Fruit fly (Drosophila melanogaster) whole organism: ENCODE measurements around the gene CG13024.

Experiments used
- CG8478 ChIP-seq: fragments of >200 bp; optimal IDR thresholded peaks from 2 replicates; lab custom pipeline; 2018; ENCODE audit warnings: inconsistent platforms
- Dll ChIP-seq: fragments of >200 bp; optimal IDR thresholded peaks from 2 replicates; lab custom pipeline; 2017
- EcR ChIP-seq, 2 experiments: fragments of >200 bp; optimal IDR thresholded peaks; 2 replicates each; lab custom pipeline; 2017; ENCODE audit warnings: missing biosample characterization in 2 of 2, missing genetic modification characterization in 2 of 2, missing genetic modification reagents in 2 of 2
- pan ChIP-seq: fragments of >200 bp; optimal IDR thresholded peaks from 2 replicates; lab custom pipeline; 2017
- psq ChIP-seq: fragments of >200 bp; optimal IDR thresholded peaks from 2 replicates; lab custom pipeline; 2017
- usp ChIP-seq: fragments of >200 bp; optimal IDR thresholded peaks from 2 replicates; lab custom pipeline; 2017; ENCODE audit warnings: missing biosample characterization, missing genetic modification characterization, mixed read lengths

The CG13024 gene

DNA sequence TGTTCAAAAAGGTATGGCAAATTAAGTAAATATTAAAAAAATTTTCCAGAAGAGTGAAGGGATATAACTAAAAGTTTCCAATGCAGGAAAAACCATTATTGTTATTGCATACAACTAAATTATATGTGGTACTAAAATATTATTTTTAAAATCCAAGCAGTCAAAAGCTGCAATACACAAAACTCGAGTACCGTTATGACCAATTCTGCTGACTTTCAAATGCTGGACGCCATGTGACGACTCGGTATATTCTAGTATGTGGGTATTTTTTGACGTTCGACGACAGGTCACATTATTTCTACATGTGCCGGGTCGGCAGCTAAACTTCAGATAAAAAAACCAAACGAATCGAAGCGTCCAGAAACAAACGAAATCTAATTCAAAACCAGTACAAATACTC lies 20.7 kb downstream of the CG13024 start:
- TF ChIP-seq usp (GFP tag; lab: Kevin White, UChicago): no peak
- no peak for TF ChIP-seq CG8478 (lab: Kevin White, UChicago)
- TF ChIP-seq EcR (GFP tag; optimal IDR thresholded peaks at IDR 0.05; lab: Kevin White, UChicago): no peak
- TF ChIP-seq Dll (lab: Kevin White, UChicago): no peak
- TF ChIP-seq psq (lab: Kevin White, UChicago): no peak
- TF ChIP-seq pan (lab: Kevin White, UChicago): no peak

DNA sequence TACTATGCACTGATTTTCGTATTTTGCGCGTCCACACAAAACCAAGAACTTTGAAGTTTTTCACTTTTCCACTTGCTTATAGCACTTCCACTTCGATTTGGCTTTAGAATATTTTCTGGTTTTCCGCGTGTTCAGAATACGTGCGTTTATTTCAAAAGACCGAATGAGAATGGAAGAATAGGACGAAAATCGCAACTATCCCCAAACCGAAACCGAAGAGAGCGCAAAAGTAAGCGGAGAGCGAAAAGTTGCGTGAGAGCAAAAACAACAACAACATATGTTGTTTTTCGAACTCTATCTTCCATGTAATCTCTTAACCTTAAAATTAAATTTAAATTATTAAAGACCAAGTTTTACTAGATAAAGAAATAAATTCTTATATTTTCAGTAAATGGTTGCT lies 21.3 kb downstream of the CG13024 start, which contains the start of gene CG9674:
Gene CG9674 (minus strand): TSS at position 174 of the 400 bp plus-strand sequence.
- no peak for TF ChIP-seq pan (lab: Kevin White, UChicago)
- no peak for TF ChIP-seq psq (lab: Kevin White, UChicago)
- TF ChIP-seq usp (GFP tag; lab: Kevin White, UChicago): no peak
- TF ChIP-seq Dll (lab: Kevin White, UChicago): no peak
- no peak for TF ChIP-seq EcR (GFP tag; optimal IDR thresholded peaks at IDR 0.05; lab: Kevin White, UChicago)
- TF ChIP-seq CG8478 (lab: Kevin White, UChicago): no peak

DNA sequence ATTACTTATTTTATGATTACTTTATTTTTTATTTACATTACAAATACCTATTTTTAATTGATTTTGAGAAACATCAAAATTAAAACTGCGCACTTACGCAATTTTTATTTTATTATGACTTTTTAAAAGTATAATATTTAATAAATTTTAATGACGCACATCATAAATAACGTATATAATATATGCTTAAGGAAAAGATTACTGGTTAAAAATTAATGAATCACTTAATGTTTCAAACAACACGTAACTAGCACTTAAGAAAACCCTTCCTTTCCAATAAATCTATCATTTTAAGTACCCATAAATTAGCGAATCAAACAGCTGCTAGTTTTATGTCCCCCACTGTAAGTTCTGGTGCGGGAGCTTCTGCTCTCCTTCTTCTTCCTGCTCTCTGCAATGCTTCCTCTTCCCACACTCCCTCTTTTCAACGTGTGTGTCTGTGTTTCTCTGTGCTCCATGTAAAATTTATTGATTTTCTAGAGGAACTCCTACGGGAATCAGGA lies 22.0 kb downstream of the CG13024 start:
- TF ChIP-seq psq (lab: Kevin White, UChicago) (no peak), EcR (GFP tag; optimal IDR thresholded peaks at IDR 0.05; lab: Kevin White, UChicago) (no peak), CG8478 (lab: Kevin White, UChicago) (no peak), usp (GFP tag; lab: Kevin White, UChicago) (no peak), Dll (lab: Kevin White, UChicago) (no peak), pan (lab: Kevin White, UChicago) (no peak)

- peak in 1 of 2 experiments; percentile 6 for TF ChIP-seq EcR (GFP tag; optimal IDR thresholded peaks at IDR 0.05; lab: Kevin White, UChicago)
- no peak for TF ChIP-seq pan (lab: Kevin White, UChicago)
These were observed 22.8 kb downstream of the CG13024 start for dm6 chr3L:16805806-16806719.

dm6 chr3L:16804627-16805026 lies 24.2 kb downstream of the CG13024 start, which contains the start of gene nudC:
TSS of gene nudC (plus strand) at chr3L:16804994.
- TF ChIP-seq EcR (GFP tag; optimal IDR thresholded peaks at IDR 0.05; lab: Kevin White, UChicago) (no peak), CG8478 (lab: Kevin White, UChicago) (no peak), pan (lab: Kevin White, UChicago) (no peak), usp (GFP tag; lab: Kevin White, UChicago) (no peak), Dll (lab: Kevin White, UChicago) (no peak), psq (lab: Kevin White, UChicago) (no peak)

DNA sequence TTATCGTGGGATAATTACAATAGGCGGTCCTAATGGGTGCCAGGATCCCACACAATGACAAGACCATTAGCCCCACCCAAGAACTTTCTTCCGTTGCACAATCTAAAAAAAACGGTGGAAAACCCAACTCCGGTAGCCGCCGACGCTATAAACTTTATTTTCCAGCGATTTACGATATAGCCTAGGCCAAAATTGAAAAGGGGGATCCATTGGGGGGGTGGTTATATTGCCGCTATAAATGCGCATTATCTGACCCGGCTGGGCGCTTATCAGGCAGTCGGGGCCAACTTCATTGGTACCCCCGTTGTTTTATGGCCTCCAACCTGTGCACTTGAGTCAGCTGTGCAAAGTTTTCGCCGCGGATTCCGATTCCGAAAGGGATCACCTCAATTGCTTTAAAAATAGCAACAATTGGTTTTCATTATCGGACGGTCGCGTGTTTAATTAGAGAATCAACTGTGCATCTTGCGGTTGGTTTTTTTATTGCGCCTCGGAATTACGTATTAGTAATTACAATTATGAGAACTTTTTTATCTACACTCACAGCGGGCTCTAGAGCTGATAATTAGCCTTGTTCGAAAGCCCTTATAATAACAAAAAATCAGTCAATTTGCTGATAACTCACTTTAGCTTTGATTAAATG lies 25.0 kb downstream of the CG13024 start:
- TF ChIP-seq usp (GFP tag; lab: Kevin White, UChicago) (no peak), Dll (lab: Kevin White, UChicago) (no peak), CG8478 (lab: Kevin White, UChicago) (no peak), psq (lab: Kevin White, UChicago) (no peak), pan (lab: Kevin White, UChicago) (no peak), EcR (GFP tag; optimal IDR thresholded peaks at IDR 0.05; lab: Kevin White, UChicago) (no peak)

- TF ChIP-seq EcR (GFP tag; optimal IDR thresholded peaks at IDR 0.05; lab: Kevin White, UChicago) (no peak), psq (lab: Kevin White, UChicago) (no peak), Dll (lab: Kevin White, UChicago) (no peak), CG8478 (lab: Kevin White, UChicago) (no peak), usp (GFP tag; lab: Kevin White, UChicago) (no peak), pan (lab: Kevin White, UChicago) (no peak)
These were observed 25.6 kb downstream of the CG13024 start for dm6 chr3L:16803273-16803672.

DNA sequence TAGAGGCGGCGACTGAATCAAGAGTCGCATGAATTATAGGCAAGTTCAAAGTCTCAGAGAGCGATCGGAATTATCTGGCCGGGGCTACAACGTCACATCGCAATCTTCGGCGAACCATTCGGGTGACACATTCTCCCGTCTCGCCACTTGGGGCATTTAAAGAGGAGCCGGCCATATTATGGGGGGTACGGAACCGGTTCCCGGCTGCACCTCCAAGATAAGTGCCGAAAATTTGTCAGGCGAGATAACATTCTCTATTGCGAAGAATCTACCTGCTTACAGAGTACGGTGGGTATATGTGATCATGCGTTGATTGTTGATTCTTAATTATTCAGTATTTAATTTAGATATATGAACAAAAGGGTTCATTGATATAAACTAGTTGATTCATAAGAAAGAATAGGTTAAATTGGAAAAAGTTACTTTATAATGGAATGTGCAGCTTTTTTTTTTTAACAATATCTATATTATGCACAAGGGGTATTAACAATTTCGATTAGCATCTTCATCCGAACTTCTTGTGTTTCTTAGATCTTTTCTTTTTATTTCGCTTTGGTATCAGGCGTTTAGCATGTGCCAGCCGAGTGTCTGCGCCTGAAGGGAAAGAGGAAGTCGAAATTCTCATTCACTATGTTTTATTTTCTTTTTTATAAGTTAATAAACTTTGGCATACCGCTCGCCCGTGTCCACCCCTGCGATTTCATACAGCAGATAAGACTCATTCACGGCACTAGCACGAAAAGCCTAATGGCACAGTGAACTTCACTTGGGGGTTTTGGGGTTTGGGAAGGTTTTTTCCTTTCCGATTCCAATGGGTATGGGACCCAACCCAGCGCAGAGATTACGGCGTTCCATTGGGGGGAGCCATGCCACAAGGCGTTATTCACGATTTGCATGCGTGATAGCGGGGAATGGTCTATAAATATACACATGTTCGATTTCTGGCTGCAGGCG lies 27.1 kb downstream of the CG13024 start:
- no peak for TF ChIP-seq EcR (GFP tag; optimal IDR thresholded peaks at IDR 0.05; lab: Kevin White, UChicago)
- TF ChIP-seq pan (lab: Kevin White, UChicago): peak; percentile 29
- no peak for TF ChIP-seq Dll (lab: Kevin White, UChicago)

DNA sequence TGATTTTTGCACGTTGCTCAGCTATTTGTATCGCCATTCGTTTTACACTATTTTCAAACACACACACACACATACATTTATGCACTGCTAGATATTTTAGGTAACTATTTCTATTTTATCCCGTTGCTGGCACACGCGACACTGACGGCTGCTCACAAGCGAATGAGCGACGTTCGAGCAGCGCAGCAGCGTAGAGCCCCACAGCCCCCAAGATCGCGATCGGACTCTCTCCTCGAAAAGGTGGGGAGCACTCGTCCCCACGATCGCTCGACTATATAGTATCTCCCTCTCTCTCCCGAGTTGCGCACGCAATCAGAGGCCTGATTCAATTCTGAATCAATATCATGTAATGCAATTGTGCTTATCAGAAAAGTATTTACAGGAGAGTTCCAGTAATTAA lies 28.8 kb downstream of the CG13024 start:
- TF ChIP-seq CG8478 (lab: Kevin White, UChicago) (no peak), pan (lab: Kevin White, UChicago) (no peak), psq (lab: Kevin White, UChicago) (no peak), usp (GFP tag; lab: Kevin White, UChicago) (no peak), Dll (lab: Kevin White, UChicago) (no peak), EcR (GFP tag; optimal IDR thresholded peaks at IDR 0.05; lab: Kevin White, UChicago) (no peak)

- no peak for TF ChIP-seq psq (lab: Kevin White, UChicago)
- no peak for TF ChIP-seq usp (GFP tag; lab: Kevin White, UChicago)
- TF ChIP-seq Dll (lab: Kevin White, UChicago): no peak
- TF ChIP-seq CG8478 (lab: Kevin White, UChicago): no peak
- no peak for TF ChIP-seq EcR (GFP tag; optimal IDR thresholded peaks at IDR 0.05; lab: Kevin White, UChicago)
- TF ChIP-seq pan (lab: Kevin White, UChicago): no peak
These were observed 32.3 kb downstream of the CG13024 start for dm6 chr3L:16796603-16797002.
